Worm (Caenorhabditis elegans) whole organism, L4/young adult: ENCODE data around the gene nspg-9.

Experiments
- W03F9.2 ChIP-seq: fragments of 150-350 bp; optimal IDR thresholded peaks from 2 replicates; lab custom pipeline; 2014; ENCODE audit warnings: missing biosample characterization, missing genetic modification characterization
- him-1 ChIP-seq: sonication (generic microtip); optimal IDR thresholded peaks from 2 replicates; lab custom pipeline; 2016; ENCODE audit warnings: missing genotype, missing genetic modification reagents, missing genetic modification characterization, missing compliant biosample characterization

DNA sequence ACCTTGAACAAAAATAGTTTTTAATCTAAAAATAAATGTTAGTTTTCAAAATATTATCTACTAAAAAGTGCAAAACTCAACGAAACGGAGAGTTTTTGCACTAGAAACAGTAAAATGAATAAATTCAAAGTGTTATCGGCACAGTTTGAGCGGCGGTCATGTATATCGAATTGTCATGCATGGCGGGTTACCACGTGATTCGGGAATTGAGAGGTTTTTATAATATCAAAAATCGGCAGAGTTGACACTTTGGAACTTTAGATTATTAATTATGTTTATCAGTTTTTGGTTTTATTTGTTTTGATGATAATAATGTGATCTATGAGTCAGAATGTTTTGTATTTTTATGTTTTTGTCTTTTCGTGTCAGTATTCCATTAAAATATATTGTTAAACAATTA is 43.3 kb upstream of the nspg-9 start:
- TF ChIP-seq him-1 (tag; lab: Kevin White, UChicago): no peak
- no peak for TF ChIP-seq W03F9.2 (tag; lab: Kevin White, UChicago)
